Worm (Caenorhabditis elegans): ENCODE data around the gene twk-26.
A peak's percentile ranks its signal among the peaks of the same experiment; 100 is the strongest.

Gene twk-26

DNA sequence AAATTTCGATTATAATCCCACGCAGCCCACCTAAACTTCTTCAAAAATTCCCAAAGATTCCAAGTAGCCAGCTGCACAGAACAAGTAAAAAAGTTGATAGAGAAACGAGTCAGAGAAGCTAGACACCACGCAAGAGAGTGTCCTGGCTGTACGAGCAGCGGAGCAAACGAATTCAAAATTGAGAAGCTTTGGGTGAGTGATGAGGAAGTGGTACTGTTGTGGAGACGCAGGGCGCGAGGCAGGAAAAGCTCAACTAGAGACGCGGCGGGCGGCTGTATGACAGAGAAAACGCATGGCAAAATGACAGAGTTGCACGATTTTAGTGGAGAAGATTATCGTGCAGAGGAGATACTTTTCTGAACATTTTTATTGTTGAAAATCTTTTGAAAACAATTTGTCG, 5.4 kb downstream of the twk-26 start (continued):
- TF ChIP-seq daf-8 (GFP tag; IDR thresholded peaks at IDR 0.05) (no peak), dve-1 (tag; optimal IDR thresholded peaks at IDR 0.05; ENCODE audit: insufficient read depth) (peak; percentile 49), egl-27 (tag; optimal IDR thresholded peaks at IDR 0.05) (no peak), mxl-2 (GFP tag; conservative IDR thresholded peaks at IDR 0.05) (no peak), mes-2 (tag; optimal IDR thresholded peaks at IDR 0.05; ENCODE audit: poor library complexity, severe bottlenecking) (peak; percentile 51), ceh-44 (GFP tag; IDR thresholded peaks at IDR 0.05) (no peak), jun-1 (tag; optimal IDR thresholded peaks at IDR 0.05) (no peak), lin-13 (GFP tag; optimal IDR thresholded peaks at IDR 0.05) (peak; percentile 4), aha-1 (tag) (peak; percentile 64), ama-1 (optimal IDR thresholded peaks at IDR 0.05) (no peak), daf-16 (GFP tag; optimal IDR thresholded peaks at IDR 0.05) (no peak), daf-16 (tag; optimal IDR thresholded peaks at IDR 0.05) (peak; percentile 32), fkh-10 (GFP tag; optimal IDR thresholded peaks at IDR 0.05) (peak; percentile 77), ceh-82 (tag; optimal IDR thresholded peaks at IDR 0.05) (no peak), nhr-76 (tag; optimal IDR thresholded peaks at IDR 0.05) (no peak)

DNA sequence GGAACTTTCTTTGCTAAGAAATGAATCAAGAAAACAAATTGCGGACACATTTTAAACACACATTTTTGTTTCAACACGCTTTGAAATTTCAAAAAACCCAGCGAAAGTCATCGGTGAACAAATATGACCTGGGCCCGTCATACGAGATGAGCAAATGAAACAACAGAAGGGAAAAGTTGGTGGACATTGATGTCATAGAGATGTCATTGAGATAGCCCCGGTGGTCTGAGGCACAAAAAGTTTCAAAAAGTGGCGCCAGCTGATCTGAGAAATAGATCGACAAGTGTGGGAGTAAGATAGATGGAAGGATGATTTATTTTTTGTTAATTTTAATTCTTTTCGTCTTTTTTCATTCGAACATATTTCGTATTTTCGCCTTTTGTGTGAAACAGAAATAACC, 5.9 kb downstream of the twk-26 start:
- no peak for TF ChIP-seq nhr-111 (GFP tag; optimal IDR thresholded peaks at IDR 0.05)
- TF ChIP-seq aha-1 (tag): peak; percentile 9

DNA sequence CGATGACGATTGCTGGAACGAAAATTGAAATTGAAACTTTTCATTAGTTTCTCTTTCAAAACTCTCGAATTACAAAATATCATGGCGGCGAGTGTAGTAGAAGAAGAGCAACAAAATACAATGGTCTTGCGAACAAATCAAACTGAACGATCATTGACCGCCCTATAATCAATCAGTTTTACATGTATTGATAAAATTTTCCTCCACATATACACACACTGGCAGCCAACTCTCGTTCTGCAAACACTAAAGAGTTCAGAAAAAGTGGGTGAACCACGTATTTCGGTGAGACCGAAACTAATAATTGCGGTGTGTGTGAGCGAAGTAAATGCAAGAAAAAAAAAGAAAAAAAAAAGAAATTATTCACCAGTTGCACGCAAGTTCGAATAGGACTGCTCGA, 7.4 kb downstream of the twk-26 start:
- TF ChIP-seq lin-29 (GFP tag; IDR thresholded peaks at IDR 0.05) (no peak), dmd-6 (GFP tag; IDR thresholded peaks at IDR 0.05) (peak; percentile 40; the same call in 1 of the 2 replicates), daf-16 (GFP tag; optimal IDR thresholded peaks at IDR 0.05) (no peak), daf-16 (tag; optimal IDR thresholded peaks at IDR 0.05) (peak; percentile 4), madf-5 (GFP tag; IDR thresholded peaks at IDR 0.05) (no peak), aha-1 (tag) (peak; percentile 25), pqm-1 (tag; optimal IDR thresholded peaks at IDR 0.05) (peak; percentile 28), hif-1 (tag; optimal IDR thresholded peaks at IDR 0.05) (no peak), zip-11 (GFP tag; IDR thresholded peaks at IDR 0.05) (no peak)

DNA sequence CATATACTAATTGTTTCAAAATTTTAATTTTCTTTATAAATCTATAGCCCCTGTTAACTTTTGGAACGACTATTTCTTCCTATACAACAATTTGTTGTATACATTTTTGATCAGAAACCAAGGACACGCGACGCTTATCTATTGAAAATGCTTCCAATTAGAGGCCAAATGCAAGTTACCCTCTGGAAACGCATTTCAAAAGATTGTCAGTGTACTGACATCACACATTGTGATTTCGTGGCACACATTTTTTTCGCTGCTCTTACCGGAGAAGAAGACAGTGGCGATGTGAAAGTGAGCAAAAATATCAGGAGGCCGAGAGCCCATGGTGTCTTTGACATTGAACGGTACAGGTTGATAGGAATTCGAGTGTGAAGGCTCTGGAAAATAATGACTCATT, 9.2 kb downstream of the twk-26 start, which contains the start of gene cnnm-3:
Gene cnnm-3 (minus strand): TSS at position 382 of the 400 bp plus-strand sequence.
- TF ChIP-seq mxl-2 (GFP tag; conservative IDR thresholded peaks at IDR 0.05) (no peak), php-3 (GFP tag; IDR thresholded peaks at IDR 0.05) (no peak), madf-9 (GFP tag; conservative IDR thresholded peaks at IDR 0.05) (no peak), dve-1 (tag; optimal IDR thresholded peaks at IDR 0.05; ENCODE audit: insufficient read depth) (no peak), dmd-6 (GFP tag; IDR thresholded peaks at IDR 0.05) (peak; percentile 74), F37D6.2 (tag; optimal IDR thresholded peaks at IDR 0.05) (no peak), tra-1 (GFP tag; IDR thresholded peaks at IDR 0.05) (0 out of 2 replicates have a peak, but pooled peaks have one; percentile 5), hlh-11 (tag; optimal IDR thresholded peaks at IDR 0.05) (peak; percentile 19)

DNA sequence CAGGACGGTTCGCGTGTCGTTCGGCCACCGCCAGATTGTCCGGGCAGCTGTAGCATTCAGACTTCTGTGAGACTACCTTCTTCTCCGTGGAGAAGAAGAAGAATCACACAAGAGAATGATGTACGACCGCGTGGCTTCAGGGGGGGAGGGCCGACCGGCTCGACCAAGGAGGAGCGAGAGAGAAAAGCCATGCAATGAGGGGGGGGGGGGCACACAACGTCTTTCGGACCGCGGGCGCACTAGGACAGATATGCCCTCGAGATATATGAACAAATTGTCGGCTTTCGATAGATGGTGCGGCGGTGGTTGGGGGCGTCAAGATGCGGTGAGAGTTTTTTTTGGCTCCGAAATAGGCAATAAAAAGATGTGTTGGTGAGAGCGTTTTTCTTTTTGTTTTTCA, 14.0 kb downstream of the twk-26 start:
- TF ChIP-seq dpl-1 (GFP tag; optimal IDR thresholded peaks at IDR 0.05): no peak
- no peak for TF ChIP-seq mxl-2 (GFP tag; conservative IDR thresholded peaks at IDR 0.05)
- TF ChIP-seq ctbp-1 (GFP tag; IDR thresholded peaks at IDR 0.05): 0 out of 2 replicates have a peak, but pooled peaks have one; percentile 36
- no peak for TF ChIP-seq F26F4.8 (GFP tag; conservative IDR thresholded peaks at IDR 0.05)
- TF ChIP-seq mdl-1 (tag; optimal IDR thresholded peaks at IDR 0.05): no peak
- TF ChIP-seq hlh-30 (tag; optimal IDR thresholded peaks at IDR 0.05; ENCODE audit: insufficient read depth): peak; percentile 22
- no peak for TF ChIP-seq ama-1 (optimal IDR thresholded peaks at IDR 0.05)
- TF ChIP-seq pqm-1 (tag; optimal IDR thresholded peaks at IDR 0.05): no peak
- TF ChIP-seq dmd-6 (GFP tag; IDR thresholded peaks at IDR 0.05): no peak
- TF ChIP-seq ces-1 (GFP tag; optimal IDR thresholded peaks at IDR 0.05): no peak
- TF ChIP-seq fkh-10 (GFP tag; optimal IDR thresholded peaks at IDR 0.05): no peak
- TF ChIP-seq gei-8 (GFP tag; optimal IDR thresholded peaks at IDR 0.05): no peak
- TF ChIP-seq T26A8.4 (GFP tag; IDR thresholded peaks at IDR 0.05): no peak
- TF ChIP-seq lin-13 (GFP tag; optimal IDR thresholded peaks at IDR 0.05): no peak
- no peak for TF ChIP-seq snpc-1.2 (GFP tag; IDR thresholded peaks at IDR 0.05)
- no peak for TF ChIP-seq nhr-6 (tag; optimal IDR thresholded peaks at IDR 0.05)
- no peak for TF ChIP-seq ceh-44 (GFP tag; IDR thresholded peaks at IDR 0.05)
- TF ChIP-seq nhr-111 (GFP tag; optimal IDR thresholded peaks at IDR 0.05): no peak
- no peak for TF ChIP-seq ZK337.2 (GFP tag; IDR thresholded peaks at IDR 0.05)
- TF ChIP-seq aly-2 (tag; optimal IDR thresholded peaks at IDR 0.05): no peak
- no peak for TF ChIP-seq F10B5.3 (tag; optimal IDR thresholded peaks at IDR 0.05)
- TF ChIP-seq mxl-3 (GFP tag; optimal IDR thresholded peaks at IDR 0.05): peak; percentile 28
- no peak for TF ChIP-seq F49E8.2 (tag; optimal IDR thresholded peaks at IDR 0.05; ENCODE audit: borderline replicate concordance)
- 0 out of 2 replicates have a peak, but pooled peaks have one; percentile 40 for TF ChIP-seq hmg-1.1 (GFP tag; IDR thresholded peaks at IDR 0.05)
- TF ChIP-seq aha-1 (tag): peak; percentile 69
